5 worm cellular contexts compared by ENCODE assay signal in the genomic region with DNA sequence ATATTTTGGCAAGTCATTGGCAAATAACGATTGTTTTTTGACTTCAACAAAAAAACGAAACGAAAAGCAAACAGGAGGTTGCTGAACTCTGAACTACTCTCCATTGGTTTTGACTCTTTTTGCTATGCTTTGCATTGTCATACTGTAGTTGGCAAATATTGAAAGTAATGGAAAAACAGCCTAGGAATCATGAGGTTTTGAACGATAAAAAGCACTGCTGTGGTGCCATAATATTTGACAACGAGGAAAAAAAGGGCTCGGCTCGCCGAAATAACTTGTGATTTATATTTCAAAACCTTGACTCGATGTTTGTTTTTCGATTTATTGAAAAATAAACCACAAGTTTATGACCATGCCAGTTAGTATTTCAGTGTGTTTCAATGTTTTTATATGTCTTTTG.
A peak's percentile ranks its signal among the peaks of the same experiment; 100 is the strongest.
TF ChIP-seq lines count a peak whose summit lies in the region.

No protein-coding gene starts in this region.

TF ChIP-seq in whole organism, L1 larva, 84 proteins besides CTCF, POLR2A, EP300 and RAD21 (continues in another document):
- TF ChIP-seq mdl-1 (tag; optimal IDR thresholded peaks at IDR 0.05; lab: Kevin White, UChicago) (no peak), hlh-17 (GFP tag; optimal IDR thresholded peaks at IDR 0.05; lab: Kevin White, UChicago; ENCODE audit: borderline replicate concordance) (no peak), jun-1 (tag; optimal IDR thresholded peaks at IDR 0.05; lab: Kevin White, UChicago) (no peak), pax-3 (tag; optimal IDR thresholded peaks at IDR 0.05; lab: Kevin White, UChicago) (no peak), swsn-7 (tag; optimal IDR thresholded peaks at IDR 0.05; lab: Kevin White, UChicago) (no peak), tlp-1 (tag; optimal IDR thresholded peaks at IDR 0.05; lab: Kevin White, UChicago) (no peak), nhr-19 (GFP tag; conservative IDR thresholded peaks at IDR 0.05; lab: Robert Waterston, UW) (no peak), nhr-77 (tag; optimal IDR thresholded peaks at IDR 0.05; lab: Kevin White, UChicago) (peak; percentile 48), zip-4 (GFP tag; optimal IDR thresholded peaks at IDR 0.05; lab: Kevin White, UChicago) (no peak), tbx-2 (tag; optimal IDR thresholded peaks at IDR 0.05; lab: Kevin White, UChicago) (peak; percentile 38), unc-86 (tag; optimal IDR thresholded peaks at IDR 0.05; lab: Kevin White, UChicago) (no peak), C04F5.9 (tag; optimal IDR thresholded peaks at IDR 0.05; lab: Kevin White, UChicago) (no peak), dpl-1 (GFP tag; optimal IDR thresholded peaks at IDR 0.05; lab: Kevin White, UChicago) (no peak), sup-37 (GFP tag; optimal IDR thresholded peaks at IDR 0.05; lab: Kevin White, UChicago) (no peak), unc-98 (GFP tag; IDR thresholded peaks at IDR 0.05; lab: Robert Waterston, UW) (no peak), nhr-12 (tag; optimal IDR thresholded peaks at IDR 0.05; lab: Kevin White, UChicago) (no peak), alr-1 (tag; optimal IDR thresholded peaks at IDR 0.05; lab: Kevin White, UChicago; ENCODE audit: borderline replicate concordance) (no peak), nhr-20 (tag; optimal IDR thresholded peaks at IDR 0.05; lab: Kevin White, UChicago) (peak; percentile 36)

TF ChIP-seq in whole organism, L2 larva, 48 proteins besides CTCF, POLR2A, EP300 and RAD21:
- TF ChIP-seq sma-3 (GFP tag; optimal IDR thresholded peaks at IDR 0.05; lab: Kevin White, UChicago) (no peak), nhr-129 (tag; optimal IDR thresholded peaks at IDR 0.05; lab: Kevin White, UChicago) (peak; percentile 27), F13H6.1 (tag; optimal IDR thresholded peaks at IDR 0.05; lab: Kevin White, UChicago) (peak; percentile 48)

TF ChIP-seq in whole organism, L3 larva, 47 proteins besides CTCF, POLR2A, EP300 and RAD21:
- TF ChIP-seq egl-5 (tag; optimal IDR thresholded peaks at IDR 0.05; lab: Kevin White, UChicago) (no peak), pha-4 (tag; optimal IDR thresholded peaks at IDR 0.05; lab: Kevin White, UChicago) (peak; percentile 97)

TF ChIP-seq in whole organism, L4 larva, 104 proteins besides CTCF, POLR2A, EP300 and RAD21:
- TF ChIP-seq nhr-25 (tag; optimal IDR thresholded peaks at IDR 0.05; lab: Kevin White, UChicago; ENCODE audit: borderline replicate concordance, insufficient read depth) (no peak), dmd-8 (GFP tag; IDR thresholded peaks at IDR 0.05; lab: Robert Waterston, UW) (no peak), zag-1 (tag; optimal IDR thresholded peaks at IDR 0.05; lab: Kevin White, UChicago) (no peak), ZK337.2 (GFP tag; IDR thresholded peaks at IDR 0.05; lab: Robert Waterston, UW) (no peak), egl-43 (GFP tag; IDR thresholded peaks at IDR 0.05; lab: Robert Waterston, UW) (no peak), daf-19 (GFP tag; conservative IDR thresholded peaks at IDR 0.05; lab: Robert Waterston, UW) (no peak), hlh-30 (tag; optimal IDR thresholded peaks at IDR 0.05; lab: Kevin White, UChicago; ENCODE audit: insufficient read depth) (peak; percentile 45), lir-3 (tag; optimal IDR thresholded peaks at IDR 0.05; lab: Kevin White, UChicago) (no peak), daf-16 (GFP tag; optimal IDR thresholded peaks at IDR 0.05; lab: Kevin White, UChicago) (no peak), daf-16 (tag; optimal IDR thresholded peaks at IDR 0.05; lab: Kevin White, UChicago) (peak; percentile 6), spr-3 (GFP tag; optimal IDR thresholded peaks at IDR 0.05; lab: Kevin White, UChicago) (no peak), pha-4 (GFP tag; IDR thresholded peaks at IDR 0.05; lab: Robert Waterston, UW) (peak; percentile 72), pha-4 (tag; optimal IDR thresholded peaks at IDR 0.05; lab: Kevin White, UChicago) (peak; percentile 50), aly-2 (tag; optimal IDR thresholded peaks at IDR 0.05; lab: Kevin White, UChicago) (no peak)

TF ChIP-seq in whole organism, young adult, 124 proteins besides CTCF, POLR2A, EP300 and RAD21:
- TF ChIP-seq ztf-28 (GFP tag; IDR thresholded peaks at IDR 0.05; lab: Robert Waterston, UW) (no peak), cebp-1 (GFP tag; IDR thresholded peaks at IDR 0.05; lab: Robert Waterston, UW) (no peak), cebp-1 (tag; optimal IDR thresholded peaks at IDR 0.05; lab: Kevin White, UChicago) (peak; percentile 59), pha-4 (tag; optimal IDR thresholded peaks at IDR 0.05; lab: Kevin White, UChicago) (peak; percentile 63)
